Worm (Caenorhabditis elegans): ENCODE results near the gene fat-5.

- no peak for TF ChIP-seq tbx-8 (GFP tag; optimal IDR thresholded peaks at IDR 0.05)
- no peak for TF ChIP-seq nhr-28 (tag; optimal IDR thresholded peaks at IDR 0.05)
- no peak for TF ChIP-seq sem-2 (GFP tag; optimal IDR thresholded peaks at IDR 0.05)
- no peak for TF ChIP-seq pha-4 (tag; optimal IDR thresholded peaks at IDR 0.05)
- TF ChIP-seq snpc-4 (tag; optimal IDR thresholded peaks at IDR 0.05), result no peak
- TF ChIP-seq lsy-2 (tag; optimal IDR thresholded peaks at IDR 0.05), result no peak
- no peak for TF ChIP-seq cnd-1 (tag; optimal IDR thresholded peaks at IDR 0.05)
- no peak for TF ChIP-seq flh-1 (GFP tag; optimal IDR thresholded peaks at IDR 0.05)
- no peak for TF ChIP-seq unc-120 (tag; optimal IDR thresholded peaks at IDR 0.05; ENCODE audit: poor library complexity, severe bottlenecking)
- TF ChIP-seq lin-13 (tag; optimal IDR thresholded peaks at IDR 0.05), result no peak
Observed at ce11 chrV:17706217-17706806, 18.5 kb upstream of the fat-5 start.

All from whole organism, mixed stage, embryonic.